Worm (Caenorhabditis elegans): ENCODE results near the gene akt-1.
A peak's percentile ranks its signal among the peaks of the same experiment; 100 is the strongest.

- TF ChIP-seq ceh-30 (tag; optimal IDR thresholded peaks at IDR 0.05): no peak
- no peak for TF ChIP-seq sox-2 (GFP tag; IDR thresholded peaks at IDR 0.05)
- no peak for TF ChIP-seq nfya-1 (tag; optimal IDR thresholded peaks at IDR 0.05)
- TF ChIP-seq zip-5 (tag; optimal IDR thresholded peaks at IDR 0.05): no peak
- TF ChIP-seq tbx-2 (tag; optimal IDR thresholded peaks at IDR 0.05): no peak
- no peak for TF ChIP-seq pag-3 (tag; optimal IDR thresholded peaks at IDR 0.05; ENCODE audit: borderline replicate concordance)
- TF ChIP-seq unc-42 (tag; optimal IDR thresholded peaks at IDR 0.05): peak; percentile 66
- TF ChIP-seq dmd-4 (tag; optimal IDR thresholded peaks at IDR 0.05; ENCODE audit: borderline replicate concordance): no peak
- TF ChIP-seq pha-4 (tag; optimal IDR thresholded peaks at IDR 0.05): no peak
- no peak for TF ChIP-seq ref-2 (tag; optimal IDR thresholded peaks at IDR 0.05)
- no peak for TF ChIP-seq ahr-1 (tag; optimal IDR thresholded peaks at IDR 0.05)
- no peak for TF ChIP-seq pha-2 (tag; optimal IDR thresholded peaks at IDR 0.05)
These were observed 16.3 kb downstream of the akt-1 start for ce11 chrV:10265019-10265418.
